Fruit fly (Drosophila melanogaster) whole organism, embryonic: ENCODE results near the gene GlnRS.

Experiments used
- ATbp ChIP-seq: fragments of 200-800 bp; sonication (Bioruptor generic); optimal IDR thresholded peaks from 2 replicates; lab custom pipeline; 2017; ENCODE audit warnings: missing biosample characterization, mild to moderate bottlenecking, missing genetic modification characterization, missing genetic modification reagents
- Abd-B ChIP-seq: fragments of 200-800 bp; sonication (Bioruptor generic); optimal IDR thresholded peaks from 2 replicates; lab custom pipeline; 2018; ENCODE audit warnings: missing biosample characterization, mild to moderate bottlenecking, missing genetic modification characterization, moderate library complexity
- CG11723 ChIP-seq: fragments of 200-800 bp; sonication (Bioruptor generic); optimal IDR thresholded peaks from 2 replicates; lab custom pipeline; 2017; ENCODE audit warnings: missing biosample characterization, mild to moderate bottlenecking, missing genetic modification characterization
- CG13287 ChIP-seq: fragments of 200-800 bp; sonication (Bioruptor generic); IDR thresholded peaks from 2 replicates; pipeline ENCODE4 v1.3.6; 2022; ENCODE audit warnings: missing biosample characterization, missing genetic modification characterization; ENCODE audit not compliant: partially characterized antibody
- CG14710 ChIP-seq: fragments of 200-800 bp; sonication (Bioruptor generic); optimal IDR thresholded peaks from 3 replicates; lab custom pipeline; 2019; ENCODE audit warnings: missing biosample characterization, mild to moderate bottlenecking, missing genetic modification characterization, moderate library complexity
- CG16779 ChIP-seq: fragments of 200-800 bp; sonication (Bioruptor generic); IDR thresholded peaks from 2 replicates; pipeline ENCODE4 v1.3.6; 2022; ENCODE audit warnings: missing biosample characterization, missing genetic modification characterization
- CG16815 ChIP-seq: fragments of 200-800 bp; sonication (Bioruptor generic); optimal IDR thresholded peaks from 3 replicates; lab custom pipeline; 2017; ENCODE audit warnings: missing biosample characterization, mild to moderate bottlenecking, missing genetic modification characterization
- CG17186 ChIP-seq: fragments of 200-800 bp; sonication (Bioruptor generic); optimal IDR thresholded peaks from 3 replicates; lab custom pipeline; 2017; ENCODE audit warnings: missing biosample characterization, missing genetic modification reagents, missing genetic modification characterization
- CG18764 ChIP-seq: fragments of 200-800 bp; sonication (Bioruptor generic); optimal IDR thresholded peaks from 3 replicates; lab custom pipeline; 2016; ENCODE audit warnings: missing biosample characterization, missing genetic modification characterization
- CG30403 ChIP-seq: fragments of 200-800 bp; sonication (Bioruptor generic); optimal IDR thresholded peaks from 3 replicates; lab custom pipeline; 2016; ENCODE audit warnings: missing biosample characterization, missing genetic modification characterization
- CG33557 ChIP-seq: fragments of 200-800 bp; sonication (Bioruptor generic); optimal IDR thresholded peaks from 2 replicates; lab custom pipeline; 2019; ENCODE audit warnings: missing biosample characterization, mild to moderate bottlenecking, missing genetic modification characterization, moderate library complexity
- CG34224 ChIP-seq: fragments of 200-800 bp; sonication (Bioruptor generic); IDR thresholded peaks from 3 replicates; pipeline ENCODE4 v1.3.6; 2022; ENCODE audit warnings: missing biosample characterization, missing genetic modification characterization; ENCODE audit not compliant: partially characterized antibody
- CG4328 ChIP-seq: fragments of 200-800 bp; sonication (Bioruptor generic); optimal IDR thresholded peaks from 3 replicates; lab custom pipeline; 2017; ENCODE audit warnings: missing biosample characterization, missing genetic modification reagents, missing genetic modification characterization
- CG4424 ChIP-seq: fragments of 200-800 bp; sonication (Bioruptor generic); optimal IDR thresholded peaks from 3 replicates; lab custom pipeline; 2016; ENCODE audit warnings: missing biosample characterization, missing genetic modification characterization
- CG4820 ChIP-seq: fragments of 200-800 bp; sonication (Bioruptor generic); optimal IDR thresholded peaks from 3 replicates; lab custom pipeline; 2016; ENCODE audit warnings: missing biosample characterization, missing genetic modification characterization
- CG4854 ChIP-seq: fragments of 200-800 bp; sonication (Bioruptor generic); optimal IDR thresholded peaks from 2 replicates; lab custom pipeline; 2016; ENCODE audit warnings: missing biosample characterization, missing genetic modification characterization, inconsistent platforms
- CG6813 ChIP-seq: fragments of 200-800 bp; sonication (Bioruptor generic); optimal IDR thresholded peaks from 2 replicates; lab custom pipeline; 2017; ENCODE audit warnings: missing biosample characterization, missing genetic modification characterization, mild to moderate bottlenecking, moderate library complexity, missing genetic modification reagents
- CG8388 ChIP-seq: fragments of 200-800 bp; sonication (Bioruptor generic); optimal IDR thresholded peaks from 2 replicates; lab custom pipeline; 2019; ENCODE audit warnings: missing biosample characterization, mild to moderate bottlenecking, missing genetic modification characterization, moderate library complexity
- CG8924 ChIP-seq: fragments of 200-800 bp; optimal IDR thresholded peaks from 3 replicates; lab custom pipeline; 2019; ENCODE audit warnings: missing biosample characterization, mild to moderate bottlenecking, missing genetic modification characterization, moderate library complexity
- CG8944 ChIP-seq: fragments of 200-800 bp; sonication (Bioruptor generic); optimal IDR thresholded peaks from 3 replicates; lab custom pipeline; 2016; ENCODE audit warnings: missing biosample characterization, missing genetic modification characterization
- CG9797 ChIP-seq: fragments of 200-800 bp; sonication (Bioruptor generic); optimal IDR thresholded peaks from 3 replicates; lab custom pipeline; 2018; ENCODE audit warnings: missing biosample characterization, mild to moderate bottlenecking, missing genetic modification characterization
- Camta ChIP-seq: fragments of 200-800 bp; sonication (Bioruptor generic); optimal IDR thresholded peaks from 2 replicates; lab custom pipeline; 2016; ENCODE audit warnings: missing biosample characterization, missing genetic modification characterization
- D19B ChIP-seq: fragments of 200-800 bp; sonication (Bioruptor generic); optimal IDR thresholded peaks from 2 replicates; lab custom pipeline; 2017; ENCODE audit warnings: missing biosample characterization, mild to moderate bottlenecking, missing genetic modification characterization
- Dfd ChIP-seq, 2 experiments: fragments of >200 bp; optimal IDR thresholded peaks; 2 replicates each; lab custom pipeline; 2017; ENCODE audit warnings: missing biosample characterization in 2 of 2, missing genetic modification characterization in 2 of 2
- Dp ChIP-seq: fragments of 200-800 bp; sonication (Bioruptor generic); optimal IDR thresholded peaks from 2 replicates; lab custom pipeline; 2018; ENCODE audit warnings: missing biosample characterization, mild to moderate bottlenecking, missing genetic modification characterization, moderate library complexity
- E2f1 ChIP-seq: fragments of 200-800 bp; sonication (Bioruptor generic); IDR thresholded peaks from 2 replicates; pipeline ENCODE4 v1.3.6; 2022; ENCODE audit warnings: missing biosample characterization, missing genetic modification characterization
- ERR ChIP-seq: fragments of 200-800 bp; sonication (Bioruptor generic); optimal IDR thresholded peaks from 2 replicates; lab custom pipeline; 2016; ENCODE audit warnings: missing biosample characterization, missing genetic modification characterization
- Gsc ChIP-seq: fragments of 200-800 bp; sonication (Bioruptor generic); IDR thresholded peaks from 2 replicates; pipeline ENCODE4 v1.3.6; 2022; ENCODE audit warnings: missing biosample characterization, missing genetic modification characterization
- HmgZ ChIP-seq: fragments of 200-800 bp; sonication (Bioruptor generic); optimal IDR thresholded peaks from 2 replicates; lab custom pipeline; 2018; ENCODE audit warnings: missing biosample characterization, mild to moderate bottlenecking, missing genetic modification characterization
- Hr51 ChIP-seq, 2 experiments: fragments of 200-800 bp; sonication (Bioruptor generic); optimal IDR thresholded peaks; 2 replicates in 1 of 2; 3 replicates in 1 of 2; lab custom pipeline; 2016 to 2018; ENCODE audit warnings: missing biosample characterization in 2 of 2, missing genetic modification characterization in 2 of 2, mild to moderate bottlenecking in 1 of 2, moderate library complexity in 1 of 2
- Kr ChIP-seq: fragments of 200-800 bp; sonication (Bioruptor generic); optimal IDR thresholded peaks from 2 replicates; lab custom pipeline; 2017; ENCODE audit warnings: missing biosample characterization, mild to moderate bottlenecking, missing genetic modification characterization
- Meics ChIP-seq: fragments of 200-800 bp; sonication (Bioruptor generic); optimal IDR thresholded peaks from 2 replicates; lab custom pipeline; 2017; ENCODE audit warnings: missing biosample characterization, mild to moderate bottlenecking, missing genetic modification characterization
- Neu2 ChIP-seq: fragments of 200-800 bp; sonication (Bioruptor generic); optimal IDR thresholded peaks from 3 replicates; lab custom pipeline; 2016; ENCODE audit warnings: missing biosample characterization, missing genetic modification characterization, borderline replicate concordance
- Sry-β ChIP-seq: fragments of 200-800 bp; sonication (Bioruptor generic); optimal IDR thresholded peaks from 2 replicates; lab custom pipeline; 2018; ENCODE audit warnings: missing biosample characterization, mild to moderate bottlenecking, missing genetic modification characterization, moderate library complexity
- chm ChIP-seq: fragments of 200-800 bp; sonication (Bioruptor generic); IDR thresholded peaks from 2 replicates; pipeline ENCODE4 v1.3.6; 2022; ENCODE audit warnings: missing biosample characterization, missing genetic modification characterization
- dpn ChIP-seq, 2 experiments: fragments of 200-800 bp; sonication (Bioruptor generic); optimal IDR thresholded peaks; 3 replicates each; lab custom pipeline; 2016; ENCODE audit warnings: missing biosample characterization in 2 of 2, missing genetic modification characterization in 2 of 2
- eyg ChIP-seq: fragments of 200-800 bp; sonication (Bioruptor generic); optimal IDR thresholded peaks from 3 replicates; lab custom pipeline; 2016; ENCODE audit warnings: missing biosample characterization, missing genetic modification characterization
- fd3F ChIP-seq: fragments of 200-800 bp; sonication (Bioruptor generic); optimal IDR thresholded peaks from 2 replicates; lab custom pipeline; 2018; ENCODE audit warnings: missing biosample characterization, mild to moderate bottlenecking, missing genetic modification characterization, moderate library complexity
- fu2 ChIP-seq: fragments of 200-800 bp; sonication (Bioruptor generic); optimal IDR thresholded peaks from 2 replicates; lab custom pipeline; 2016; ENCODE audit warnings: missing biosample characterization, missing genetic modification characterization
- gfzf ChIP-seq: fragments of 200-800 bp; sonication (Bioruptor generic); optimal IDR thresholded peaks from 2 replicates; lab custom pipeline; 2016; ENCODE audit warnings: missing biosample characterization, mild to moderate bottlenecking, missing genetic modification characterization, moderate library complexity
- ken ChIP-seq: fragments of 200-800 bp; sonication (Bioruptor generic); IDR thresholded peaks from 3 replicates; pipeline ENCODE4 v1.3.6; 2022; ENCODE audit warnings: missing biosample characterization, missing genetic modification characterization
- lab ChIP-seq: fragments of 200-800 bp; sonication (Bioruptor generic); optimal IDR thresholded peaks from 3 replicates; lab custom pipeline; 2017; ENCODE audit warnings: missing biosample characterization, missing genetic modification characterization, mild to moderate bottlenecking, moderate library complexity, missing genetic modification reagents
- nerfin-1 ChIP-seq: fragments of 200-800 bp; sonication (Bioruptor generic); optimal IDR thresholded peaks from 3 replicates; lab custom pipeline; 2019; ENCODE audit warnings: missing biosample characterization, mild to moderate bottlenecking, missing genetic modification characterization, moderate library complexity
- pfk ChIP-seq: fragments of 200-800 bp; sonication (Bioruptor generic); optimal IDR thresholded peaks from 2 replicates; lab custom pipeline; 2018; ENCODE audit warnings: missing biosample characterization, mild to moderate bottlenecking, missing genetic modification characterization, moderate library complexity
- pho ChIP-seq: fragments of 200-800 bp; sonication (Bioruptor generic); optimal IDR thresholded peaks from 2 replicates; lab custom pipeline; 2016; ENCODE audit warnings: missing biosample characterization, missing genetic modification characterization
- pzg ChIP-seq: fragments of 200-800 bp; sonication (Bioruptor generic); optimal IDR thresholded peaks from 3 replicates; lab custom pipeline; 2018; ENCODE audit warnings: missing biosample characterization, mild to moderate bottlenecking, missing genetic modification characterization, moderate library complexity
- sens ChIP-seq: fragments of 200-800 bp; sonication (Bioruptor generic); peaks from one replicate; lab custom pipeline; 2016; ENCODE audit warnings: missing biosample characterization, missing genetic modification characterization
- tap ChIP-seq: fragments of 200-800 bp; optimal IDR thresholded peaks from 3 replicates; lab custom pipeline; 2019; ENCODE audit warnings: missing biosample characterization, mild to moderate bottlenecking, missing genetic modification characterization, moderate library complexity
- z ChIP-seq: fragments of 200-800 bp; sonication (Bioruptor generic); IDR thresholded peaks from 3 replicates; pipeline ENCODE4 v1.3.6; 2022; ENCODE audit warnings: missing biosample characterization, missing genetic modification characterization

GlnRS gene

DNA sequence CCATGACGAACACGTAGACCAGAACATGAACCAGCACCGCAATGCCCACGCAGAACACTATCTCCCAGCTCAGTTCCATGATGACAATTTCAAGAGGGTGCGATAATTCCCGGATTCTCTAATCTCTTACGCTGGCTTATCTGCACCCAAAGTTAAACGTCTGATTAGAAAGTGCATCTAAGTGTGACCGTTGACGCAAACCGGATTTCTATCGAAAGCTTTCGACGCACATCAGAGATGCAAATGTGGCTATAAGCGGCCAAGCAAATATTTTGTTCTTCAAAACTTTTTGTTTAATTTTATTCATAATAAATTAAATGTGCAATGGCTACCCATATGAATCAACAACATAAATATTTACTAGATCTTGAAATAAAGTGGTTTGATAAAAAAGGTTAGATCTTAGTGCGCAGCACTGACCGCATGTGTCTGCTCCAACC lies 3.2 kb downstream of the GlnRS start, which contains the start of the genes Kdsr and CG11858 (continued):
- TF ChIP-seq CG8924 (tag; lab: Kevin White, UChicago), result peak; percentile 58
- peak; percentile 82 for TF ChIP-seq CG30403
- TF ChIP-seq CG6813 (GFP tag; lab: Kevin White, UChicago), result no peak
- TF ChIP-seq CG16779 (GFP tag; lab: Robert Waterston, UW), result no peak
- TF ChIP-seq z (GFP tag; lab: Robert Waterston, UW), result 0 out of 3 replicates have a peak, but pooled peaks have one; percentile 29
- TF ChIP-seq pzg (GFP tag; lab: Kevin White, UChicago), result peak; percentile 61
- TF ChIP-seq Abd-B (GFP tag; lab: Kevin White, UChicago), result no peak
- no peak for TF ChIP-seq ERR (GFP tag; lab: Kevin White, UChicago)
- TF ChIP-seq CG4424 (GFP tag; lab: Kevin White, UChicago), result peak; percentile 56
- TF ChIP-seq Camta, result peak; percentile 16
- TF ChIP-seq dpn (GFP tag; optimal IDR thresholded peaks at IDR 0.05; lab: Kevin White, UChicago), result peak; percentile 56 to 57
- peak; percentile 68 for TF ChIP-seq CG14710 (tag; lab: Kevin White, UChicago)
- peak; percentile 79 for TF ChIP-seq HmgZ
- peak; percentile 57 for TF ChIP-seq pho (GFP tag; lab: Kevin White, UChicago)
- TF ChIP-seq D19B (GFP tag; lab: Kevin White, UChicago), result no peak
- TF ChIP-seq Sry-β, result peak; percentile 99
- peak; percentile 11 for TF ChIP-seq Dp (GFP tag; lab: Kevin White, UChicago)
- no peak for TF ChIP-seq lab (GFP tag; lab: Kevin White, UChicago)
- TF ChIP-seq CG8944 (GFP tag; lab: Kevin White, UChicago), result peak; percentile 28
- TF ChIP-seq Meics (GFP tag; lab: Kevin White, UChicago), result peak; percentile 61
- TF ChIP-seq CG34224 (GFP tag; lab: Robert Waterston, UW), result no peak
- peak; percentile 70; the same call in 2 of the 3 replicates for TF ChIP-seq ken (GFP tag; lab: Robert Waterston, UW)
- TF ChIP-seq Hr51 (GFP tag; optimal IDR thresholded peaks at IDR 0.05; lab: Kevin White, UChicago), result peak in 1 of 2 experiments; percentile 56
- peak; percentile 40; the same call in 1 of the 2 replicates for TF ChIP-seq E2f1 (GFP tag; lab: Robert Waterston, UW)
- TF ChIP-seq gfzf (GFP tag; lab: Kevin White, UChicago), result peak; percentile 66
- peak; percentile 47 for TF ChIP-seq fd3F (GFP tag; lab: Kevin White, UChicago)
- peak; percentile 28 for TF ChIP-seq nerfin-1 (tag; lab: Kevin White, UChicago)
- no peak for TF ChIP-seq CG11723 (GFP tag; lab: Kevin White, UChicago)
- no peak for TF ChIP-seq CG4328 (GFP tag; lab: Kevin White, UChicago)
- peak; percentile 13 for TF ChIP-seq CG16815 (GFP tag; lab: Kevin White, UChicago)
- no peak for TF ChIP-seq Kr (GFP tag; lab: Kevin White, UChicago)
- no peak for TF ChIP-seq Neu2 (GFP tag; lab: Kevin White, UChicago)
- peak; percentile 21 for TF ChIP-seq fu2 (GFP tag; lab: Kevin White, UChicago)
- peak; percentile 64; the same call in 1 of the 2 replicates for TF ChIP-seq CG13287 (GFP tag; lab: Robert Waterston, UW)
- peak; percentile 92 for TF ChIP-seq CG17186
- TF ChIP-seq sens (GFP tag; lab: Kevin White, UChicago), result peak; percentile 91
- no peak for TF ChIP-seq pfk (GFP tag; lab: Kevin White, UChicago)
- TF ChIP-seq CG4854 (GFP tag; lab: Kevin White, UChicago), result peak; percentile 55
- TF ChIP-seq CG8388 (GFP tag; lab: Kevin White, UChicago), result peak; percentile 55
- TF ChIP-seq Dfd (GFP tag; optimal IDR thresholded peaks at IDR 0.05; lab: Kevin White, UChicago), result no peak
- no peak for TF ChIP-seq ATbp (GFP tag; lab: Kevin White, UChicago)
- TF ChIP-seq CG18764 (GFP tag; lab: Kevin White, UChicago), result peak; percentile 27
- no peak for TF ChIP-seq Gsc (GFP tag; lab: Robert Waterston, UW)
- no peak for TF ChIP-seq tap (tag; lab: Kevin White, UChicago)
- TF ChIP-seq chm (GFP tag; lab: Robert Waterston, UW), result 0 out of 2 replicates have a peak, but pooled peaks have one; percentile 5
- TF ChIP-seq CG4820 (GFP tag; lab: Kevin White, UChicago), result peak; percentile 23
- no peak for TF ChIP-seq eyg (GFP tag; lab: Kevin White, UChicago)
- peak; percentile 76 for TF ChIP-seq CG9797 (GFP tag; lab: Kevin White, UChicago)
- TF ChIP-seq CG33557 (GFP tag; lab: Kevin White, UChicago), result peak; percentile 26
